Worm (Caenorhabditis elegans) whole organism, L4/young adult: ENCODE results near the gene C24A3.9.

Source experiments
- W03F9.2 ChIP-seq: fragments of 150-350 bp; optimal IDR thresholded peaks from 2 replicates; lab custom pipeline; 2014; ENCODE audit warnings: missing biosample characterization, missing genetic modification characterization
- him-1 ChIP-seq: sonication (generic microtip); optimal IDR thresholded peaks from 2 replicates; lab custom pipeline; 2016; ENCODE audit warnings: missing genotype, missing genetic modification reagents, missing genetic modification characterization, missing compliant biosample characterization

DNA sequence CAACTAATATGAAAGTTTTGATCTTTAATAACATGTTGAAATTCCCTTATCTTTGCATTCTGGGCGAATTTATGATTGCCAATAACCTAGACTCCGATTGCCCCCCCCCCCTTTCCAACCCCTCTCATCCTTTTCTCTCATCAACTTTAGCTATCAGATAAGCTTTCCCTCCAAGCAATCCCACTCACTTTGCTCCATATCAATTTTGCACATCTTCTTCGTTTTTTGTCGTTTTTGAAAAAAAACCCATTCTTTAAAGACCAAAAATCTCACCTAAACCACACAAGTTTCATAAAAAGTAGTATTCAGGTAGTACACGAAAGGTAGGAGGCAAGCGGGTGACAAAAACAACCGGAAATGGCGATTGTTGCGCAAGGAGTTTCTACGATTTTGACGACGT lies 22.5 kb downstream of the C24A3.9 start, which contains the start of gene twk-18:
- TF ChIP-seq him-1 (tag; lab: Kevin White, UChicago) (no peak), W03F9.2 (tag; lab: Kevin White, UChicago) (no peak)
